Worm (Caenorhabditis elegans): ENCODE results near the gene clc-4.

clc-4 gene

DNA sequence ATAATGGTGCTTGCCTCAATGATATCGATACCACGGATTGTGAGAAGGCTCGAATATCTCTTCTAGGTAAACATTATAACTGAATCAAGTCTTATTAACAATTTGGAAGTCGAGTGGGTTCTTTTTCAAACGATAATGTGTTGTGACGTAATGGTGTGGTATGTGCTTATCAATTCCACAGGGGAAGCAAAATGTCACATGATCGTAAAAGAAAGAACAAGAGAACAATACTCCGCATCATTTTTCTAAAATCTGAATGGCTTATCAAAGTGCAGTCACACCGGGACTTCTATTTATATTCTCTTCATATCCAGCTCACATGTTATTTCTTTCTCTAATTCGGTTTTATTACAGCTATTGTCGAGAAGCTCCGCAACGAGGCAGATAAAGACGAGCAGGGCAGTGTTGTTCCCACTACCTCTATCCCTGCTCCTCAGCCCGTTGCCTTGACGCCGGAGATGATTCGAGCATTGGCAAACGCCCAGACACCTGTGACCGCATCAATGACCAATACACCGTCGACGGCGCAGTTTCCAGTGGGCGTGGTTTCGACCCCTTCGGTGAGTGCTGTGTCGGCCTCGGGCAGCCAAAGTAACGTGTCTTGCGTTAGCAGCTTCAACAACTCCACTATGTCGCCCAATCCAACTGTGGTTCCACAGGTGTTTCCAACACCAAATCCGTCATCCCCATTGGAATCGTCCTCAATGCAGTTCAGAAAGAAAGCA, 3.0 kb downstream of the clc-4 start (continued):
- peak; percentile 56 for TF ChIP-seq dve-1 (tag; optimal IDR thresholded peaks at IDR 0.05; ENCODE audit: insufficient read depth)
- peak; percentile 3 for TF ChIP-seq mep-1 (tag; optimal IDR thresholded peaks at IDR 0.05)
- no peak for TF ChIP-seq ceh-32 (tag; optimal IDR thresholded peaks at IDR 0.05; ENCODE audit: poor library complexity)
- no peak for TF ChIP-seq D1046.2 (GFP tag; IDR thresholded peaks at IDR 0.05)
- TF ChIP-seq duxl-1 (tag; optimal IDR thresholded peaks at IDR 0.05; ENCODE audit: poor library complexity): no peak
- TF ChIP-seq gei-8 (GFP tag; optimal IDR thresholded peaks at IDR 0.05): no peak
- TF ChIP-seq lsy-2 (tag; optimal IDR thresholded peaks at IDR 0.05): no peak
- TF ChIP-seq ceh-28 (tag; optimal IDR thresholded peaks at IDR 0.05): no peak
- no peak for TF ChIP-seq dmd-8 (GFP tag; IDR thresholded peaks at IDR 0.05)
- TF ChIP-seq ces-1 (GFP tag; optimal IDR thresholded peaks at IDR 0.05): no peak
- no peak for TF ChIP-seq arid-1 (GFP tag; conservative IDR thresholded peaks at IDR 0.05)
- no peak for TF ChIP-seq daf-19 (GFP tag; conservative IDR thresholded peaks at IDR 0.05)
- no peak for TF ChIP-seq fkh-10 (GFP tag; optimal IDR thresholded peaks at IDR 0.05)
- TF ChIP-seq egl-27 (tag; optimal IDR thresholded peaks at IDR 0.05): no peak
- TF ChIP-seq zip-2 (tag; optimal IDR thresholded peaks at IDR 0.05): no peak
- no peak for TF ChIP-seq mdt-29 (GFP tag; IDR thresholded peaks at IDR 0.05)
- peak; percentile 63 for TF ChIP-seq hlh-30 (tag; optimal IDR thresholded peaks at IDR 0.05; ENCODE audit: insufficient read depth)
- no peak for TF ChIP-seq ama-1 (optimal IDR thresholded peaks at IDR 0.05)
- TF ChIP-seq nhr-102 (tag; optimal IDR thresholded peaks at IDR 0.05): no peak
- TF ChIP-seq mxl-2 (GFP tag; conservative IDR thresholded peaks at IDR 0.05): no peak
- no peak for TF ChIP-seq php-3 (GFP tag; IDR thresholded peaks at IDR 0.05)
- no peak for TF ChIP-seq nhr-77 (tag; optimal IDR thresholded peaks at IDR 0.05)
- TF ChIP-seq T20F7.1 (GFP tag; optimal IDR thresholded peaks at IDR 0.05): no peak
- TF ChIP-seq ztf-11 (tag; optimal IDR thresholded peaks at IDR 0.05): no peak
- no peak for TF ChIP-seq nhr-10 (tag; optimal IDR thresholded peaks at IDR 0.05)
- TF ChIP-seq nhr-237 (tag; optimal IDR thresholded peaks at IDR 0.05): no peak
- TF ChIP-seq hif-1 (tag; optimal IDR thresholded peaks at IDR 0.05): no peak
- no peak for TF ChIP-seq ctbp-1 (GFP tag; IDR thresholded peaks at IDR 0.05)
- no peak for TF ChIP-seq ztf-7 (tag; optimal IDR thresholded peaks at IDR 0.05)
- TF ChIP-seq ZK546.5 (tag; optimal IDR thresholded peaks at IDR 0.05): no peak
- no peak for TF ChIP-seq F10B5.3 (tag; optimal IDR thresholded peaks at IDR 0.05)
- no peak for TF ChIP-seq nhr-41 (GFP tag; IDR thresholded peaks at IDR 0.05)
- no peak for TF ChIP-seq ceh-82 (tag; optimal IDR thresholded peaks at IDR 0.05)
- no peak for TF ChIP-seq spr-3 (GFP tag; optimal IDR thresholded peaks at IDR 0.05)
- TF ChIP-seq snpc-4 (tag; optimal IDR thresholded peaks at IDR 0.05): no peak
- no peak for TF ChIP-seq unc-39 (tag; optimal IDR thresholded peaks at IDR 0.05)
- no peak for TF ChIP-seq zag-1 (tag; optimal IDR thresholded peaks at IDR 0.05)
- TF ChIP-seq nhr-6 (tag; optimal IDR thresholded peaks at IDR 0.05): no peak
- TF ChIP-seq zfp-2 (tag; optimal IDR thresholded peaks at IDR 0.05): no peak
- TF ChIP-seq mes-2 (tag; optimal IDR thresholded peaks at IDR 0.05; ENCODE audit: poor library complexity, severe bottlenecking): peak; percentile 2
- TF ChIP-seq saeg-2 (GFP tag; IDR thresholded peaks at IDR 0.05): 0 out of 2 replicates have a peak, but pooled peaks have one; percentile 44
- no peak for TF ChIP-seq tra-1 (GFP tag; IDR thresholded peaks at IDR 0.05)
- TF ChIP-seq nhr-28 (tag; optimal IDR thresholded peaks at IDR 0.05): peak; percentile 40
- TF ChIP-seq pha-4 (GFP tag; IDR thresholded peaks at IDR 0.05): no peak
- TF ChIP-seq pha-4 (tag; optimal IDR thresholded peaks at IDR 0.05): no peak
- no peak for TF ChIP-seq ceh-20 (GFP tag; IDR thresholded peaks at IDR 0.05)
- 0 out of 2 replicates have a peak, but pooled peaks have one; percentile 20 for TF ChIP-seq dmd-9 (GFP tag; IDR thresholded peaks at IDR 0.05)
- TF ChIP-seq lim-7 (GFP tag; IDR thresholded peaks at IDR 0.05): no peak
- TF ChIP-seq F49E8.2 (tag; optimal IDR thresholded peaks at IDR 0.05; ENCODE audit: borderline replicate concordance): no peak
- no peak for TF ChIP-seq daf-12 (tag; optimal IDR thresholded peaks at IDR 0.05)
- no peak for TF ChIP-seq T26A8.4 (GFP tag; IDR thresholded peaks at IDR 0.05)

Measured in whole organism, L4 larva.